Worm (Caenorhabditis elegans) whole organism, late embryonic: ENCODE results near the gene mtm-5.

Source experiments
- C08G9.2 ChIP-seq: sonication (generic microtip); optimal IDR thresholded peaks from 2 replicates; lab custom pipeline; 2016; ENCODE audit warnings: mild to moderate bottlenecking, missing genetic modification characterization, moderate library complexity, missing compliant biosample characterization
- C38D4.7 ChIP-seq: fragments of 200-800 bp; sonication (Bioruptor generic); optimal IDR thresholded peaks from 2 replicates; lab custom pipeline; 2018; ENCODE audit warnings: mild to moderate bottlenecking, missing genetic modification characterization, moderate library complexity, missing compliant biosample characterization
- K02D7.2 ChIP-seq: sonication (generic microtip); optimal IDR thresholded peaks from 2 replicates; lab custom pipeline; 2017; ENCODE audit warnings: mild to moderate bottlenecking, missing genetic modification characterization, missing compliant biosample characterization
- T23F11.4 ChIP-seq: fragments of 200-800 bp; sonication (Bioruptor generic); optimal IDR thresholded peaks from 2 replicates; lab custom pipeline; 2018; ENCODE audit warnings: mild to moderate bottlenecking, missing genetic modification characterization, missing compliant biosample characterization
- ahr-1 ChIP-seq: sonication (generic microtip); optimal IDR thresholded peaks from 2 replicates; lab custom pipeline; 2016; ENCODE audit warnings: missing genetic modification characterization, missing compliant biosample characterization
- ama-1 ChIP-seq: fragments of 150-350 bp; optimal IDR thresholded peaks from 2 replicates; lab custom pipeline; 2014
- ceh-18 ChIP-seq: sonication (generic microtip); optimal IDR thresholded peaks from 2 replicates; lab custom pipeline; 2016; ENCODE audit warnings: missing genetic modification characterization, missing compliant biosample characterization
- ceh-22 ChIP-seq: sonication (generic microtip); optimal IDR thresholded peaks from 2 replicates; lab custom pipeline; 2017; ENCODE audit warnings: missing biosample characterization, missing genetic modification characterization
- ceh-30 ChIP-seq: fragments of 150-350 bp; optimal IDR thresholded peaks from 2 replicates; lab custom pipeline; 2014; ENCODE audit warnings: missing biosample characterization, missing genetic modification characterization
- ceh-31 ChIP-seq: sonication (generic microtip); optimal IDR thresholded peaks from 2 replicates; lab custom pipeline; 2016; ENCODE audit warnings: missing genetic modification characterization, missing compliant biosample characterization
- ceh-34 ChIP-seq: sonication (generic microtip); optimal IDR thresholded peaks from 2 replicates; lab custom pipeline; 2016; ENCODE audit warnings: mild to moderate bottlenecking, missing genetic modification characterization, missing compliant biosample characterization
- ceh-45 ChIP-seq: fragments of 200-800 bp; sonication (Bioruptor generic); IDR thresholded peaks from 2 replicates; pipeline ENCODE4 v1.3.6; 2022; ENCODE audit warnings: missing genetic modification reagents, missing genetic modification characterization, missing compliant biosample characterization
- che-1 ChIP-seq: sonication (generic microtip); optimal IDR thresholded peaks from 2 replicates; lab custom pipeline; 2016; ENCODE audit warnings: mild to moderate bottlenecking, missing genetic modification characterization, missing compliant biosample characterization
- dmd-4 ChIP-seq: sonication (generic microtip); optimal IDR thresholded peaks from 2 replicates; lab custom pipeline; 2016; ENCODE audit warnings: borderline replicate concordance, missing genetic modification characterization, missing compliant biosample characterization
- dve-1 ChIP-seq: sonication (generic microtip); optimal IDR thresholded peaks from 2 replicates; lab custom pipeline; 2017; ENCODE audit warnings: antibody characterized with exemption, mild to moderate bottlenecking, missing genetic modification characterization, missing compliant biosample characterization
- elt-2 ChIP-seq: sonication (generic microtip); optimal IDR thresholded peaks from 2 replicates; lab custom pipeline; 2016; ENCODE audit warnings: missing genetic modification reagents, missing genetic modification characterization, missing compliant biosample characterization
- ets-4 ChIP-seq: sonication (generic microtip); optimal IDR thresholded peaks from 2 replicates; lab custom pipeline; 2016; ENCODE audit warnings: missing genetic modification characterization, missing compliant biosample characterization
- fkh-10 ChIP-seq: fragments of 150-350 bp; optimal IDR thresholded peaks from 2 replicates; lab custom pipeline; 2014; ENCODE audit warnings: missing biosample characterization, missing genetic modification reagents, missing genetic modification characterization
- gmeb-2 ChIP-seq: sonication (generic microtip); optimal IDR thresholded peaks from 2 replicates; lab custom pipeline; 2016; ENCODE audit warnings: missing genetic modification characterization, inconsistent platforms, missing compliant biosample characterization
- hlh-30 ChIP-seq: sonication (generic microtip); optimal IDR thresholded peaks from 2 replicates; lab custom pipeline; 2017; ENCODE audit warnings: antibody characterized with exemption, missing genetic modification characterization, missing compliant biosample characterization; ENCODE audit not compliant: insufficient read depth
- hlh-6 ChIP-seq: sonication (generic microtip); optimal IDR thresholded peaks from 2 replicates; lab custom pipeline; 2016; ENCODE audit warnings: missing genotype, missing genetic modification characterization, missing compliant biosample characterization
- hlh-8 ChIP-seq: sonication (generic microtip); optimal IDR thresholded peaks from 2 replicates; lab custom pipeline; 2016; ENCODE audit warnings: missing genotype, missing genetic modification characterization, missing compliant biosample characterization
- lin-11 ChIP-seq: fragments of 200-800 bp; sonication (Bioruptor generic); optimal IDR thresholded peaks from 2 replicates; lab custom pipeline; 2018; ENCODE audit warnings: mild to moderate bottlenecking, missing genetic modification characterization, missing compliant biosample characterization
- mec-3 ChIP-seq: sonication (generic microtip); optimal IDR thresholded peaks from 2 replicates; lab custom pipeline; 2016; ENCODE audit warnings: borderline replicate concordance, missing genetic modification characterization, missing compliant biosample characterization
- nfya-1 ChIP-seq: sonication (generic microtip); optimal IDR thresholded peaks from 2 replicates; lab custom pipeline; 2017; ENCODE audit warnings: missing genetic modification characterization, mild to moderate bottlenecking, missing compliant biosample characterization, antibody characterized with exemption, moderate library complexity
- nhr-232 ChIP-seq: sonication (generic microtip); optimal IDR thresholded peaks from 2 replicates; lab custom pipeline; 2016; ENCODE audit warnings: missing genetic modification characterization, missing compliant biosample characterization
- pag-3 ChIP-seq: sonication (generic microtip); optimal IDR thresholded peaks from 2 replicates; lab custom pipeline; 2016; ENCODE audit warnings: missing compliant biosample characterization, missing genetic modification characterization, borderline replicate concordance
- pax-1 ChIP-seq: fragments of 150-350 bp; optimal IDR thresholded peaks from 2 replicates; lab custom pipeline; 2014; ENCODE audit warnings: missing biosample characterization, missing genetic modification characterization
- pha-2 ChIP-seq: sonication (generic microtip); optimal IDR thresholded peaks from 2 replicates; lab custom pipeline; 2017; ENCODE audit warnings: mild to moderate bottlenecking, missing genetic modification characterization, missing compliant biosample characterization
- pha-4 ChIP-seq: fragments of 150-350 bp; optimal IDR thresholded peaks from 2 replicates; lab custom pipeline; 2018; ENCODE audit warnings: missing biosample characterization, missing genetic modification reagents, missing genetic modification characterization
- pqm-1 ChIP-seq: sonication (generic microtip); optimal IDR thresholded peaks from 2 replicates; lab custom pipeline; 2016; ENCODE audit warnings: missing genetic modification characterization, missing compliant biosample characterization
- pros-1 ChIP-seq: fragments of 150-350 bp; optimal IDR thresholded peaks from 2 replicates; lab custom pipeline; 2014; ENCODE audit warnings: missing biosample characterization, missing genetic modification reagents, missing genetic modification characterization
- ref-2 ChIP-seq: sonication (generic microtip); optimal IDR thresholded peaks from 2 replicates; lab custom pipeline; 2016; ENCODE audit warnings: missing genetic modification characterization, missing compliant biosample characterization
- rnt-1 ChIP-seq: sonication (generic microtip); optimal IDR thresholded peaks from 2 replicates; lab custom pipeline; 2016; ENCODE audit warnings: missing genetic modification characterization, missing compliant biosample characterization
- sdc-2 ChIP-seq: sonication (generic microtip); optimal IDR thresholded peaks from 2 replicates; lab custom pipeline; 2016; ENCODE audit warnings: missing genotype, missing genetic modification characterization, missing compliant biosample characterization
- tbx-7 ChIP-seq: sonication (generic microtip); optimal IDR thresholded peaks from 2 replicates; lab custom pipeline; 2016; ENCODE audit warnings: missing genotype, missing genetic modification characterization, missing compliant biosample characterization
- ttx-3 ChIP-seq: sonication (generic microtip); optimal IDR thresholded peaks from 2 replicates; lab custom pipeline; 2016; ENCODE audit warnings: missing genetic modification reagents, missing genetic modification characterization, missing compliant biosample characterization

mtm-5 gene

ce11 chrX:5262033-5262432 lies 18.8 kb upstream of the mtm-5 start:
- TF ChIP-seq sdc-2 (tag; lab: Kevin White, UChicago) (peak; percentile 20), ref-2 (tag; lab: Kevin White, UChicago) (no peak), elt-2 (tag; lab: Kevin White, UChicago) (peak; percentile 22), fkh-10 (GFP tag; lab: Kevin White, UChicago) (no peak), dve-1 (tag; lab: Kevin White, UChicago) (no peak), nfya-1 (tag; lab: Kevin White, UChicago) (no peak), hlh-6 (tag; lab: Kevin White, UChicago) (no peak), ceh-31 (tag; lab: Kevin White, UChicago) (no peak)
- TF ChIP-seq, all 69 proteins: peak for 2

- TF ChIP-seq hlh-8 (tag; lab: Kevin White, UChicago) (no peak), pha-4 (tag; lab: Kevin White, UChicago) (no peak), pros-1 (tag; lab: Kevin White, UChicago) (no peak), mec-3 (tag; lab: Kevin White, UChicago) (no peak), che-1 (tag; lab: Kevin White, UChicago) (no peak), C08G9.2 (no peak), pag-3 (tag; lab: Kevin White, UChicago) (no peak), ceh-18 (no peak), nfya-1 (tag; lab: Kevin White, UChicago) (no peak), ama-1 (lab: Kevin White, UChicago) (no peak), K02D7.2 (tag; lab: Kevin White, UChicago) (no peak), lin-11 (tag; lab: Kevin White, UChicago) (no peak), pha-2 (no peak), ttx-3 (no peak), hlh-30 (tag; lab: Kevin White, UChicago) (no peak), sdc-2 (tag; lab: Kevin White, UChicago) (no peak), pqm-1 (no peak)
Observed at ce11 chrX:5260389-5260788, 17.2 kb upstream of the mtm-5 start.

- TF ChIP-seq ceh-45 (GFP tag; lab: Robert Waterston, UW) (no peak), pax-1 (tag; lab: Kevin White, UChicago) (no peak), C08G9.2 (no peak), ceh-34 (no peak), ceh-31 (tag; lab: Kevin White, UChicago) (no peak), ahr-1 (tag; lab: Kevin White, UChicago) (no peak), ama-1 (lab: Kevin White, UChicago) (no peak), ceh-18 (no peak), gmeb-2 (tag; lab: Kevin White, UChicago) (no peak), ceh-30 (tag; lab: Kevin White, UChicago) (no peak), C38D4.7 (GFP tag; lab: Kevin White, UChicago) (no peak)
- TF ChIP-seq, all 69 proteins: peak for 0
Observed at ce11 chrX:5256999-5257398, 13.8 kb upstream of the mtm-5 start, which contains the start of gene nspg-12. TSS of gene nspg-12 (plus strand) at chrX:5257299.

ce11 chrX:5255320-5255719 lies 12.1 kb upstream of the mtm-5 start:
- no peak for TF ChIP-seq dmd-4 (tag; lab: Kevin White, UChicago)
- no peak for TF ChIP-seq nfya-1 (tag; lab: Kevin White, UChicago)
- TF ChIP-seq sdc-2 (tag; lab: Kevin White, UChicago) = no peak
- no peak for TF ChIP-seq rnt-1 (tag; lab: Kevin White, UChicago)
- TF ChIP-seq ets-4 (tag; lab: Kevin White, UChicago) = no peak
- no peak for TF ChIP-seq C38D4.7 (GFP tag; lab: Kevin White, UChicago)
- TF ChIP-seq ahr-1 (tag; lab: Kevin White, UChicago) = no peak
- TF ChIP-seq hlh-8 (tag; lab: Kevin White, UChicago) = no peak
- no peak for TF ChIP-seq ceh-22
- TF ChIP-seq elt-2 (tag; lab: Kevin White, UChicago) = no peak
- no peak for TF ChIP-seq fkh-10 (GFP tag; lab: Kevin White, UChicago)
- TF ChIP-seq T23F11.4 (GFP tag; lab: Kevin White, UChicago) = no peak
- no peak for TF ChIP-seq pax-1 (tag; lab: Kevin White, UChicago)
- TF ChIP-seq pha-2 = no peak
- no peak for TF ChIP-seq nhr-232 (tag; lab: Kevin White, UChicago)
- no peak for TF ChIP-seq tbx-7 (tag; lab: Kevin White, UChicago)
